Worm (Caenorhabditis elegans): Measurements from ENCODE around the gene suds-3.

ce11 chrV:9925647-9926046 is 5.2 kb upstream of the suds-3 start:
- no peak for TF ChIP-seq ama-1 (optimal IDR thresholded peaks at IDR 0.05)
- no peak for TF ChIP-seq ceh-24 (tag; optimal IDR thresholded peaks at IDR 0.05)
- TF ChIP-seq sox-4 (tag; optimal IDR thresholded peaks at IDR 0.05): no peak
- TF ChIP-seq elt-4 (tag; optimal IDR thresholded peaks at IDR 0.05): no peak
